Worm (Caenorhabditis elegans): ENCODE measurements around the gene T21D9.2.

DNA sequence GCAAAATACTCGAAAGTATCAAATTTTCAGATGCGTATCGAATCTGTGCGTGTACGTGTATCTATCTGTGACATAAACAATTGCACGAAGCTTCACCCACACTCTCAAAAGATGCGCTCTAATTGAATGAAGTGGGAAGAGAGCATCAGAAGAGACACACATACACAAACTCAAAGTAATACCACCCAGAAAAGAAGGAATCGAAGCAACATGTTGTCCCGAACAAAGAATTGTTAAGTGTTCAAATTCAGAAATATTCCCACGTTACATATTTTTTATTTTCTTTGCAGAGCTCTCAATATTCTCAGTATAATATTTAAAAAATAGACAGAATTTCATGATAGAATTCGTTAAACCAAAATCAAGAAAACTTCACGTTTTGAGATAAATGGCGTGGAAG is 40.2 kb upstream of the T21D9.2 start:
- TF ChIP-seq efl-3 (GFP tag; optimal IDR thresholded peaks at IDR 0.05) (no peak), pax-3 (tag; optimal IDR thresholded peaks at IDR 0.05) (no peak), nhr-85 (tag) (no peak), ztf-11 (tag; optimal IDR thresholded peaks at IDR 0.05) (no peak), C34B4.2 (tag; optimal IDR thresholded peaks at IDR 0.05) (no peak), ama-1 (optimal IDR thresholded peaks at IDR 0.05) (no peak), unc-86 (tag; optimal IDR thresholded peaks at IDR 0.05) (no peak), mdl-1 (tag; optimal IDR thresholded peaks at IDR 0.05) (no peak), rnt-1 (tag; optimal IDR thresholded peaks at IDR 0.05) (no peak), blmp-1 (tag; optimal IDR thresholded peaks at IDR 0.05) (no peak), ces-1 (GFP tag; optimal IDR thresholded peaks at IDR 0.05) (no peak)

Data from whole organism, L1 larva.